Fruit fly (Drosophila melanogaster) whole organism, embryonic: ENCODE data around the gene CG9360.
A peak's percentile ranks its signal among the peaks of the same experiment; 100 is the strongest.

Experiments
- Ada2b ChIP-seq: fragments of 200-800 bp; sonication (Bioruptor generic); IDR thresholded peaks from 2 replicates; pipeline ENCODE4 v1.3.6; 2022; ENCODE audit warnings: missing biosample characterization, missing genetic modification characterization
- Asciz ChIP-seq: fragments of 200-800 bp; sonication (Bioruptor generic); optimal IDR thresholded peaks from 2 replicates; lab custom pipeline; 2017; ENCODE audit warnings: missing biosample characterization, mild to moderate bottlenecking, missing genetic modification characterization, missing genetic modification reagents
- Blimp-1 ChIP-seq: fragments of 200-800 bp; sonication (Bioruptor generic); optimal IDR thresholded peaks from 3 replicates; lab custom pipeline; 2018; ENCODE audit warnings: missing biosample characterization, missing genetic modification characterization, mild to moderate bottlenecking, moderate library complexity, missing genetic modification reagents
- CG12659 ChIP-seq: fragments of 200-800 bp; sonication (Bioruptor generic); optimal IDR thresholded peaks from 3 replicates; lab custom pipeline; 2017; ENCODE audit warnings: mild to moderate bottlenecking, missing biosample characterization, missing genetic modification reagents, missing genetic modification characterization
- CG16815 ChIP-seq: fragments of 200-800 bp; sonication (Bioruptor generic); optimal IDR thresholded peaks from 3 replicates; lab custom pipeline; 2017; ENCODE audit warnings: missing biosample characterization, mild to moderate bottlenecking, missing genetic modification characterization
- CG16863 ChIP-seq: fragments of 200-800 bp; sonication (Bioruptor generic); optimal IDR thresholded peaks from 3 replicates; lab custom pipeline; 2016; ENCODE audit warnings: missing biosample characterization, missing genetic modification characterization
- CG17612 ChIP-seq: fragments of 200-800 bp; sonication (Bioruptor generic); IDR thresholded peaks from 2 replicates; pipeline ENCODE4 v1.3.6; 2022; ENCODE audit warnings: missing biosample characterization, missing genetic modification characterization
- CG18599 ChIP-seq: fragments of 200-800 bp; sonication (Bioruptor generic); optimal IDR thresholded peaks from 3 replicates; lab custom pipeline; 2017; ENCODE audit warnings: missing biosample characterization, missing genetic modification characterization, mild to moderate bottlenecking, moderate library complexity, missing genetic modification reagents
- CG30020 ChIP-seq: fragments of 200-800 bp; optimal IDR thresholded peaks from 2 replicates; lab custom pipeline; 2019; ENCODE audit warnings: missing biosample characterization, mild to moderate bottlenecking, missing genetic modification characterization, moderate library complexity
- CG6654 ChIP-seq: fragments of 200-800 bp; sonication (Bioruptor generic); optimal IDR thresholded peaks from 2 replicates; lab custom pipeline; 2017; ENCODE audit warnings: missing biosample characterization, mild to moderate bottlenecking, missing genetic modification characterization
- CG6813 ChIP-seq: fragments of 200-800 bp; sonication (Bioruptor generic); optimal IDR thresholded peaks from 2 replicates; lab custom pipeline; 2017; ENCODE audit warnings: missing biosample characterization, missing genetic modification characterization, mild to moderate bottlenecking, moderate library complexity, missing genetic modification reagents
- CG7839 ChIP-seq: fragments of 200-800 bp; sonication (Bioruptor generic); optimal IDR thresholded peaks from 3 replicates; lab custom pipeline; 2018; ENCODE audit warnings: missing biosample characterization, mild to moderate bottlenecking, missing genetic modification characterization, moderate library complexity
- CG8281 ChIP-seq: fragments of 200-800 bp; sonication (Bioruptor generic); optimal IDR thresholded peaks from 2 replicates; lab custom pipeline; 2018; ENCODE audit warnings: missing biosample characterization, mild to moderate bottlenecking, missing genetic modification characterization, moderate library complexity
- CG8290 ChIP-seq, 3 experiments: fragments of 200-800 bp; sonication (Bioruptor generic); optimal IDR thresholded peaks; 2 replicates each; lab custom pipeline; 2016 to 2019; ENCODE audit warnings: missing biosample characterization in 3 of 3, missing genetic modification characterization in 3 of 3, mild to moderate bottlenecking in 2 of 3, moderate library complexity in 1 of 3
- CG9215 ChIP-seq: fragments of 200-800 bp; sonication (Bioruptor generic); IDR thresholded peaks from 2 replicates; pipeline ENCODE4 v1.3.6; 2022; ENCODE audit warnings: missing biosample characterization, missing genetic modification characterization
- CG9817 ChIP-seq: fragments of 200-800 bp; sonication (Bioruptor generic); optimal IDR thresholded peaks from 2 replicates; lab custom pipeline; 2018; ENCODE audit warnings: missing biosample characterization, mild to moderate bottlenecking, missing genetic modification characterization, moderate library complexity
- CoRest ChIP-seq: fragments of 200-800 bp; sonication (Bioruptor generic); optimal IDR thresholded peaks from 3 replicates; lab custom pipeline; 2018; ENCODE audit warnings: missing biosample characterization, mild to moderate bottlenecking, missing genetic modification characterization, moderate library complexity
- D19A ChIP-seq: fragments of 200-800 bp; optimal IDR thresholded peaks from 3 replicates; lab custom pipeline; 2019; ENCODE audit warnings: missing biosample characterization, mild to moderate bottlenecking, missing genetic modification characterization, moderate library complexity
- Gug ChIP-seq: fragments of 200-800 bp; sonication (Bioruptor generic); IDR thresholded peaks from 4 replicates; pipeline ENCODE4 v1.3.6; 2022; ENCODE audit warnings: missing biosample characterization, missing genetic modification characterization
- HHEX ChIP-seq: fragments of 200-800 bp; sonication (Bioruptor generic); optimal IDR thresholded peaks from 3 replicates; lab custom pipeline; 2017; ENCODE audit warnings: missing biosample characterization, mild to moderate bottlenecking, missing genetic modification characterization, missing genetic modification reagents
- Hr39 ChIP-seq: fragments of >200 bp; optimal IDR thresholded peaks from 2 replicates; lab custom pipeline; 2017
- Neu2 ChIP-seq: fragments of 200-800 bp; sonication (Bioruptor generic); optimal IDR thresholded peaks from 3 replicates; lab custom pipeline; 2016; ENCODE audit warnings: missing biosample characterization, missing genetic modification characterization, borderline replicate concordance
- Ptx1 ChIP-seq: fragments of 200-800 bp; sonication (Bioruptor generic); IDR thresholded peaks from 2 replicates; pipeline ENCODE4 v1.3.6; 2022; ENCODE audit warnings: missing biosample characterization, missing genetic modification characterization
- Usf ChIP-seq: fragments of 200-800 bp; sonication (Bioruptor generic); optimal IDR thresholded peaks from 2 replicates; lab custom pipeline; 2017; ENCODE audit warnings: missing genotype, missing biosample characterization, missing genetic modification characterization
- corto ChIP-seq: fragments of 200-800 bp; sonication (Bioruptor generic); optimal IDR thresholded peaks from 2 replicates; lab custom pipeline; 2016; ENCODE audit warnings: missing biosample characterization, mild to moderate bottlenecking, missing genetic modification characterization, moderate library complexity
- dysf ChIP-seq: fragments of 200-800 bp; sonication (Bioruptor generic); IDR thresholded peaks from 3 replicates; pipeline ENCODE4 v1.3.6; 2022; ENCODE audit warnings: missing biosample characterization, missing genetic modification characterization
- eve ChIP-seq, 2 experiments: fragments of >200 bp; optimal IDR thresholded peaks; 2 replicates each; lab custom pipeline; 2017; ENCODE audit warnings: missing biosample characterization in 2 of 2, missing genetic modification characterization in 2 of 2
- knrl ChIP-seq: fragments of 200-800 bp; sonication (Bioruptor generic); IDR thresholded peaks from 3 replicates; pipeline ENCODE4 v1.3.6; 2022; ENCODE audit warnings: missing biosample characterization, missing genetic modification characterization; ENCODE audit not compliant: partially characterized antibody
- mam ChIP-seq: fragments of 200-800 bp; sonication (Bioruptor generic); optimal IDR thresholded peaks from 3 replicates; lab custom pipeline; 2016; ENCODE audit warnings: missing biosample characterization, missing genetic modification characterization
- nerfin-1 ChIP-seq: fragments of 200-800 bp; sonication (Bioruptor generic); optimal IDR thresholded peaks from 3 replicates; lab custom pipeline; 2019; ENCODE audit warnings: missing biosample characterization, mild to moderate bottlenecking, missing genetic modification characterization, moderate library complexity
- sd ChIP-seq: fragments of 200-800 bp; sonication (Bioruptor generic); optimal IDR thresholded peaks from 3 replicates; lab custom pipeline; 2018; ENCODE audit warnings: missing biosample characterization, mild to moderate bottlenecking, missing genetic modification characterization, moderate library complexity
- sima ChIP-seq: fragments of 200-800 bp; sonication (Bioruptor generic); optimal IDR thresholded peaks from 2 replicates; lab custom pipeline; 2016; ENCODE audit warnings: missing biosample characterization, missing genetic modification characterization
- sisA ChIP-seq: fragments of 200-800 bp; sonication (Bioruptor generic); IDR thresholded peaks from 2 replicates; pipeline ENCODE4 v1.3.6; 2022; ENCODE audit warnings: missing biosample characterization, missing genetic modification characterization
- unpg ChIP-seq: fragments of 200-800 bp; sonication (Bioruptor generic); optimal IDR thresholded peaks from 3 replicates; lab custom pipeline; 2018; ENCODE audit warnings: missing biosample characterization, mild to moderate bottlenecking, missing genetic modification characterization, moderate library complexity

Gene CG9360

dm6 chrX:11775987-11776587 lies 11.7 kb upstream of the CG9360 start (continued):
- TF ChIP-seq sima (GFP tag; lab: Kevin White, UChicago) (no peak), sisA (GFP tag; lab: Robert Waterston, UW) (peak; percentile 55), CG16863 (peak; percentile 46), eve (GFP tag; optimal IDR thresholded peaks at IDR 0.05; lab: Kevin White, UChicago) (no peak), Ptx1 (GFP tag; lab: Robert Waterston, UW) (peak; percentile 58), corto (GFP tag; lab: Kevin White, UChicago) (peak; percentile 38), nerfin-1 (tag; lab: Kevin White, UChicago) (peak; percentile 43), mam (GFP tag; lab: Kevin White, UChicago) (peak; percentile 1), CoRest (tag; lab: Kevin White, UChicago) (peak; percentile 59), Gug (GFP tag; lab: Robert Waterston, UW) (peak; percentile 20; the same call in 1 of the 4 replicates), CG6654 (GFP tag; lab: Kevin White, UChicago) (peak; percentile 17), Neu2 (GFP tag; lab: Kevin White, UChicago) (no peak), CG30020 (tag; lab: Kevin White, UChicago) (peak; percentile 7), CG8281 (tag; lab: Kevin White, UChicago) (peak; percentile 0), CG16815 (GFP tag; lab: Kevin White, UChicago) (peak; percentile 63), CG12659 (peak; percentile 29), CG18599 (GFP tag; lab: Kevin White, UChicago) (peak; percentile 55), unpg (GFP tag; lab: Kevin White, UChicago) (peak; percentile 55), Hr39 (lab: Kevin White, UChicago) (no peak), Ada2b (GFP tag; lab: Robert Waterston, UW) (peak; percentile 15; the same call in 1 of the 2 replicates), dysf (GFP tag; lab: Robert Waterston, UW) (peak; percentile 50; the same call in 1 of the 3 replicates), HHEX (GFP tag; lab: Kevin White, UChicago) (peak; percentile 38), D19A (tag; lab: Kevin White, UChicago) (peak; percentile 55), CG6813 (GFP tag; lab: Kevin White, UChicago) (peak; percentile 52), CG9215 (0 out of 2 replicates have a peak, but pooled peaks have one; percentile 37), Usf (GFP tag; lab: Kevin White, UChicago) (peak; percentile 60)

DNA sequence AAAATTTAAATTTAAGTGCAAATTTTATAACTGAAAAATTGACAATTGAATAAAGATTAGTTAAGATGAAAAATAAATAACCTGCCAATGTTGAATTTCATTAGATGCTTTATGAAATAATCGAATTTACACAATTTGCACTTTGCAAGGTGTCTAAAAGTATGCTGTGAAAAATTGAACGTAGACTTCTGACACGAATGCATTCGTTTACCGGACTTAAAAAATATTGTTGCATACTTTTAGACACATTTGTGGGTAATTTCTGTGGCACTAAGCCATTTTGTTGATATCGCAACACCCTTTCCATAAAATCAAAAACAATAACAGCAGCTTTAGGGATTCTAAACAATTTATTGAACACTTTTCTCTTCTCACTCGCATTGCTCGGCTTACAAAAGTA lies 5.0 kb upstream of the CG9360 start:
- TF ChIP-seq Asciz (GFP tag; lab: Kevin White, UChicago) = no peak
- peak; percentile 86 for TF ChIP-seq CG17612
- TF ChIP-seq CG8290 (GFP tag; optimal IDR thresholded peaks at IDR 0.05; lab: Kevin White, UChicago) = peak; percentile 95
- TF ChIP-seq CG8290 (tag; optimal IDR thresholded peaks at IDR 0.05; lab: Kevin White, UChicago) = peak in 1 of 2 experiments; percentile 95
- no peak for TF ChIP-seq knrl (GFP tag; lab: Robert Waterston, UW)
- TF ChIP-seq, all 482 proteins: peak for 2

DNA sequence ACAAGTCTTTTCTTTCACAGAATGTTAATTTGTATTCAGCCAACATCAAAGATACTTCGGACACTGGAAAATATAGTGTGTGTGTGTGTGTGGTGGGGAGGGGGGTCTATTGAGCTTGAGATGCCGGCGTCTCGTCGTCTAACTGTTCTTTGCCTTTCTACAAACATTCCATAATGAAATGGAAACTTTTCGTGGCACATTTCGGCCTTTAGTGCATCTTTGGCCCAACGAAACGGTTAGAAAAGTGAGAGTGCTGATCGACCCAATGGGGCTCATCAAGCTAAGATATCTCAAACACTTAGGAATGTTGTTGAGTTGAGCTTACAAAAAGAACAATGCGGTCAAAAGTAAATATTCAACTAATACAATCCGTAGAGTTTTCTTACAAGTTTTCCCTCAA lies 7.5 kb downstream of the CG9360 start:
- TF ChIP-seq Blimp-1 (peak; percentile 98), CG9817 (tag; lab: Kevin White, UChicago) (no peak), CG7839 (no peak), sd (tag; lab: Kevin White, UChicago) (peak; percentile 14)
